Worm (Caenorhabditis elegans) whole organism, young adult: ENCODE results near the gene zim-1.

Source experiments
- B0035.1 ChIP-seq: sonication (generic microtip); optimal IDR thresholded peaks from 2 replicates; lab custom pipeline; 2016; ENCODE audit warnings: missing genetic modification characterization, mild to moderate bottlenecking, missing compliant biosample characterization, missing genotype, missing genetic modification reagents
- B0336.3 ChIP-seq: fragments of 200-800 bp; sonication (Bioruptor generic); IDR thresholded peaks from 2 replicates; pipeline ENCODE4 v1.3.6; 2022; ENCODE audit warnings: missing genetic modification characterization, missing compliant biosample characterization
- C06A6.2 ChIP-seq: fragments of 200-800 bp; sonication (Bioruptor generic); conservative IDR thresholded peaks from 2 replicates; pipeline ENCODE4 v1.3.6; 2022; ENCODE audit warnings: missing genetic modification characterization, missing compliant biosample characterization
- D2030.7 ChIP-seq: fragments of 200-800 bp; sonication (Bioruptor generic); IDR thresholded peaks from 2 replicates; pipeline ENCODE4 v1.3.6; 2022; ENCODE audit warnings: missing genetic modification reagents, missing genetic modification characterization, missing compliant biosample characterization
- F10E7.11 ChIP-seq: sonication (generic microtip); optimal IDR thresholded peaks from 2 replicates; lab custom pipeline; 2017; ENCODE audit warnings: mild to moderate bottlenecking, missing genetic modification characterization, moderate library complexity, missing compliant biosample characterization
- F57A8.1 ChIP-seq: fragments of 200-800 bp; sonication (Bioruptor generic); optimal IDR thresholded peaks from 2 replicates; lab custom pipeline; 2018; ENCODE audit warnings: mild to moderate bottlenecking, missing genetic modification characterization, moderate library complexity, missing compliant biosample characterization
- K11D2.4 ChIP-seq: fragments of 200-800 bp; sonication (Bioruptor generic); IDR thresholded peaks from 2 replicates; pipeline ENCODE4 v1.3.6; 2022; ENCODE audit warnings: missing genetic modification reagents, missing genetic modification characterization, missing compliant biosample characterization
- Y53F4B.3 ChIP-seq: fragments of 200-800 bp; sonication (Bioruptor generic); IDR thresholded peaks from 2 replicates; pipeline ENCODE4 v1.3.6; 2022; ENCODE audit warnings: missing genetic modification reagents, missing genetic modification characterization, missing compliant biosample characterization
- Y53G8AR.9 ChIP-seq: fragments of 200-800 bp; sonication (Bioruptor generic); conservative IDR thresholded peaks from 2 replicates; pipeline ENCODE4 v1.3.6; 2022; ENCODE audit warnings: missing genetic modification reagents, missing genetic modification characterization, missing compliant biosample characterization
- Y56A3A.18 ChIP-seq: fragments of 200-800 bp; sonication (Bioruptor generic); IDR thresholded peaks from 2 replicates; pipeline ENCODE4 v1.3.6; 2022; ENCODE audit warnings: missing genetic modification reagents, missing genetic modification characterization, missing compliant biosample characterization
- Y79H2A.3 ChIP-seq: fragments of 200-800 bp; sonication (Bioruptor generic); conservative IDR thresholded peaks from 2 replicates; pipeline ENCODE4 v1.3.6; 2022; ENCODE audit warnings: missing genetic modification reagents, missing genetic modification characterization, missing compliant biosample characterization
- akir-1 ChIP-seq: fragments of 200-800 bp; sonication (Bioruptor generic); optimal IDR thresholded peaks from 2 replicates; lab custom pipeline; 2018; ENCODE audit warnings: mild to moderate bottlenecking, missing genetic modification characterization, moderate library complexity, missing compliant biosample characterization
- atf-7 ChIP-seq: sonication (generic microtip); optimal IDR thresholded peaks from 2 replicates; lab custom pipeline; 2017; ENCODE audit warnings: mild to moderate bottlenecking, missing genetic modification characterization, missing compliant biosample characterization
- cebp-1 ChIP-seq, 2 experiments: fragments of 200-800 bp in 1 of 2; sonication (Bioruptor generic) in 1 of 2; sonication (generic microtip) in 1 of 2; IDR thresholded peaks in 1 of 2; optimal IDR thresholded peaks in 1 of 2; 2 replicates each; pipeline versions ENCODE4 v1.3.6 to Lab custom; 2017 to 2022; ENCODE audit warnings: missing compliant biosample characterization in 2 of 2, missing genetic modification characterization in 2 of 2, mild to moderate bottlenecking in 1 of 2, missing genetic modification reagents in 1 of 2, moderate library complexity in 1 of 2
- ceh-27 ChIP-seq: fragments of 200-800 bp; sonication (Bioruptor generic); optimal IDR thresholded peaks from 2 replicates; lab custom pipeline; 2018; ENCODE audit warnings: mild to moderate bottlenecking, missing genetic modification characterization, moderate library complexity, missing compliant biosample characterization
- ceh-40 ChIP-seq: fragments of 200-800 bp; sonication (Bioruptor generic); IDR thresholded peaks from 2 replicates; pipeline ENCODE4 v1.3.6; 2022; ENCODE audit warnings: missing genetic modification characterization, missing compliant biosample characterization
- ceh-79 ChIP-seq: sonication (generic microtip); optimal IDR thresholded peaks from 2 replicates; lab custom pipeline; 2017; ENCODE audit warnings: mild to moderate bottlenecking, missing genetic modification characterization, missing compliant biosample characterization
- ceh-91 ChIP-seq: fragments of 200-800 bp; sonication (Bioruptor generic); IDR thresholded peaks from 2 replicates; pipeline ENCODE4 v1.3.6; 2022; ENCODE audit warnings: missing genetic modification reagents, missing genetic modification characterization, missing compliant biosample characterization
- efl-1 ChIP-seq: fragments of 150-350 bp; optimal IDR thresholded peaks from 2 replicates; lab custom pipeline; 2014; ENCODE audit warnings: missing biosample characterization, missing genetic modification reagents, missing genetic modification characterization
- egl-44 ChIP-seq: fragments of 200-800 bp; sonication (Bioruptor generic); IDR thresholded peaks from 2 replicates; pipeline ENCODE4 v1.3.6; 2022; ENCODE audit warnings: missing genetic modification reagents, missing genetic modification characterization, missing compliant biosample characterization
- egrh-3 ChIP-seq: fragments of 200-800 bp; sonication (Bioruptor generic); IDR thresholded peaks from 2 replicates; pipeline ENCODE4 v1.3.6; 2022; ENCODE audit warnings: missing genetic modification reagents, missing genetic modification characterization, missing compliant biosample characterization
- ets-4 ChIP-seq: fragments of 200-800 bp; sonication (Bioruptor generic); optimal IDR thresholded peaks from 2 replicates; lab custom pipeline; 2018; ENCODE audit warnings: mild to moderate bottlenecking, missing genetic modification characterization, missing compliant biosample characterization
- gei-17 ChIP-seq: fragments of 200-800 bp; sonication (Bioruptor generic); optimal IDR thresholded peaks from 2 replicates; lab custom pipeline; 2018; ENCODE audit warnings: mild to moderate bottlenecking, missing genetic modification characterization, missing compliant biosample characterization
- hmg-1.2 ChIP-seq: fragments of 200-800 bp; sonication (Bioruptor generic); IDR thresholded peaks from 2 replicates; pipeline ENCODE4 v1.3.6; 2022; ENCODE audit warnings: missing genetic modification reagents, missing genetic modification characterization, missing compliant biosample characterization
- hrde-1 ChIP-seq: sonication (generic microtip); optimal IDR thresholded peaks from 2 replicates; lab custom pipeline; 2016; ENCODE audit warnings: missing genetic modification characterization, mild to moderate bottlenecking, missing compliant biosample characterization, moderate library complexity, missing genotype, missing genetic modification reagents, borderline replicate concordance
- hsf-1 ChIP-seq: fragments of 200-800 bp; sonication (Bioruptor generic); IDR thresholded peaks from 2 replicates; pipeline ENCODE4 v1.3.6; 2022; ENCODE audit warnings: missing genetic modification reagents, missing genetic modification characterization, missing compliant biosample characterization
- let-607 ChIP-seq, 2 experiments: fragments of 200-800 bp in 1 of 2; sonication (Bioruptor generic) in 1 of 2; sonication (generic microtip) in 1 of 2; optimal IDR thresholded peaks; 2 replicates each; lab custom pipeline; 2016 to 2018; ENCODE audit warnings: mild to moderate bottlenecking in 2 of 2, missing compliant biosample characterization in 2 of 2, missing genetic modification characterization in 2 of 2, moderate library complexity in 2 of 2, missing genotype in 1 of 2
- lin-40 ChIP-seq: sonication (generic microtip); optimal IDR thresholded peaks from 2 replicates; lab custom pipeline; 2016; ENCODE audit warnings: missing genetic modification characterization, mild to moderate bottlenecking, missing compliant biosample characterization, missing genotype, missing genetic modification reagents
- madf-10 ChIP-seq: sonication (generic microtip); optimal IDR thresholded peaks from 2 replicates; lab custom pipeline; 2016; ENCODE audit warnings: mild to moderate bottlenecking, missing genetic modification characterization, missing compliant biosample characterization
- mel-28 ChIP-seq: sonication (generic microtip); optimal IDR thresholded peaks from 2 replicates; lab custom pipeline; 2016; ENCODE audit warnings: borderline replicate concordance, mild to moderate bottlenecking, missing genetic modification characterization, missing compliant biosample characterization
- mxl-1 ChIP-seq: sonication (generic microtip); optimal IDR thresholded peaks from 2 replicates; lab custom pipeline; 2016; ENCODE audit warnings: missing genetic modification characterization, missing compliant biosample characterization
- nfyb-1 ChIP-seq: fragments of 200-800 bp; sonication (Bioruptor generic); IDR thresholded peaks from 2 replicates; pipeline ENCODE4 v1.3.6; 2022; ENCODE audit warnings: missing genetic modification reagents, missing genetic modification characterization, missing compliant biosample characterization
- nhr-80 ChIP-seq: sonication (generic microtip); optimal IDR thresholded peaks from 2 replicates; lab custom pipeline; 2016; ENCODE audit warnings: missing genetic modification characterization, missing compliant biosample characterization
- nhr-90 ChIP-seq: sonication (generic microtip); optimal IDR thresholded peaks from 2 replicates; lab custom pipeline; 2016; ENCODE audit warnings: missing genotype, mild to moderate bottlenecking, missing genetic modification characterization, missing compliant biosample characterization
- pha-4 ChIP-seq: fragments of 150-350 bp; sonication (generic microtip); optimal IDR thresholded peaks from 2 replicates; lab custom pipeline; 2014; ENCODE audit warnings: missing biosample characterization, missing genetic modification reagents, missing genetic modification characterization
- somi-1 ChIP-seq: fragments of 200-800 bp; sonication (Bioruptor generic); optimal IDR thresholded peaks from 2 replicates; lab custom pipeline; 2018; ENCODE audit warnings: mild to moderate bottlenecking, missing genetic modification characterization, missing compliant biosample characterization
- unc-62 ChIP-seq: fragments of 150-350 bp; optimal IDR thresholded peaks from 2 replicates; lab custom pipeline; 2014; ENCODE audit warnings: missing biosample characterization, missing genetic modification reagents, missing genetic modification characterization
- zfh-2 ChIP-seq: fragments of 200-800 bp; sonication (Bioruptor generic); conservative IDR thresholded peaks from 2 replicates; pipeline ENCODE4 v1.3.6; 2022; ENCODE audit warnings: missing genetic modification reagents, missing genetic modification characterization, missing compliant biosample characterization
- zim-3 ChIP-seq: sonication (generic microtip); optimal IDR thresholded peaks from 2 replicates; lab custom pipeline; 2017; ENCODE audit warnings: mild to moderate bottlenecking, missing genetic modification characterization, moderate library complexity, missing compliant biosample characterization
- ztf-3 ChIP-seq: fragments of 200-800 bp; sonication (Bioruptor generic); optimal IDR thresholded peaks from 2 replicates; lab custom pipeline; 2018; ENCODE audit warnings: mild to moderate bottlenecking, missing genetic modification characterization, missing compliant biosample characterization

The zim-1 gene

ce11 chrIV:10507586-10507985 is 39.3 kb upstream of the zim-1 start:
- TF ChIP-seq lin-40 (peak; percentile 12), mxl-1 (tag; lab: Kevin White, UChicago) (no peak), ztf-3 (GFP tag; lab: Kevin White, UChicago) (no peak)

ce11 chrIV:10511432-10511831 is 35.5 kb upstream of the zim-1 start:
- TF ChIP-seq hsf-1 (GFP tag; lab: Robert Waterston, UW) (peak; percentile 59), nfyb-1 (GFP tag; lab: Robert Waterston, UW) (no peak), efl-1 (GFP tag; lab: Kevin White, UChicago) (no peak), ceh-27 (GFP tag; lab: Kevin White, UChicago) (no peak), Y56A3A.18 (GFP tag; lab: Robert Waterston, UW) (0 out of 2 replicates have a peak, but pooled peaks have one; percentile 13), B0336.3 (GFP tag; lab: Robert Waterston, UW) (peak; percentile 56), Y53G8AR.9 (GFP tag; lab: Robert Waterston, UW) (0 out of 2 replicates have a peak, but pooled peaks have one; percentile 37), hrde-1 (no peak), nhr-80 (peak; percentile 77), nhr-90 (peak; percentile 13), ets-4 (GFP tag; lab: Kevin White, UChicago) (peak; percentile 39), cebp-1 (GFP tag; IDR thresholded peaks at IDR 0.05; lab: Robert Waterston, UW) (no peak), cebp-1 (tag; optimal IDR thresholded peaks at IDR 0.05; lab: Kevin White, UChicago) (peak; percentile 48), madf-10 (tag; lab: Kevin White, UChicago) (peak; percentile 51), ceh-40 (GFP tag; lab: Robert Waterston, UW) (no peak), somi-1 (GFP tag; lab: Kevin White, UChicago) (no peak), pha-4 (tag; lab: Kevin White, UChicago) (peak; percentile 15), egl-44 (GFP tag; lab: Robert Waterston, UW) (0 out of 2 replicates have a peak, but pooled peaks have one; percentile 13), unc-62 (GFP tag; lab: Kevin White, UChicago) (peak; percentile 41), atf-7 (tag; lab: Kevin White, UChicago) (peak; percentile 97), C06A6.2 (GFP tag; lab: Robert Waterston, UW) (no peak)

- TF ChIP-seq ceh-91 (GFP tag; lab: Robert Waterston, UW) (no peak), B0035.1 (no peak), Y79H2A.3 (GFP tag; lab: Robert Waterston, UW) (no peak), K11D2.4 (no peak), gei-17 (no peak), egrh-3 (GFP tag; lab: Robert Waterston, UW) (no peak), ceh-79 (no peak), zim-3 (tag; lab: Kevin White, UChicago) (no peak), F57A8.1 (GFP tag; lab: Kevin White, UChicago) (no peak), akir-1 (GFP tag; lab: Kevin White, UChicago) (no peak), zfh-2 (GFP tag; lab: Robert Waterston, UW) (no peak), Y53F4B.3 (GFP tag; lab: Robert Waterston, UW) (no peak), mel-28 (tag; lab: Kevin White, UChicago) (no peak), hmg-1.2 (no peak), D2030.7 (GFP tag; lab: Robert Waterston, UW) (no peak), mxl-1 (tag; lab: Kevin White, UChicago) (no peak), F10E7.11 (no peak), let-607 (tag; optimal IDR thresholded peaks at IDR 0.05; lab: Kevin White, UChicago) (no peak)
Observed at ce11 chrIV:10512752-10513151, 34.1 kb upstream of the zim-1 start.
